Worm (Caenorhabditis elegans) whole organism, L3 larva: ENCODE results near the gene trpp-11.
A peak's percentile ranks its signal among the peaks of the same experiment; 100 is the strongest.

ENCODE experiments used
- R02D3.7 ChIP-seq: fragments of 150-350 bp; optimal IDR thresholded peaks from 2 replicates; lab custom pipeline; 2014; ENCODE audit warnings: missing biosample characterization, missing genetic modification characterization
- ZK546.5 ChIP-seq: sonication (generic microtip); optimal IDR thresholded peaks from 2 replicates; lab custom pipeline; 2017; ENCODE audit warnings: missing biosample characterization, missing genetic modification characterization
- aly-2 ChIP-seq: fragments of 150-350 bp; optimal IDR thresholded peaks from 2 replicates; lab custom pipeline; 2014; ENCODE audit warnings: missing biosample characterization, missing genetic modification characterization
- ama-1 ChIP-seq: fragments of 150-350 bp; optimal IDR thresholded peaks from 2 replicates; lab custom pipeline; 2018
- ceh-16 ChIP-seq: sonication (generic microtip); optimal IDR thresholded peaks from 2 replicates; lab custom pipeline; 2017; ENCODE audit warnings: missing biosample characterization, missing genetic modification characterization
- ceh-28 ChIP-seq: fragments of 150-350 bp; optimal IDR thresholded peaks from 2 replicates; lab custom pipeline; 2014; ENCODE audit warnings: missing biosample characterization, missing genetic modification reagents, missing genetic modification characterization
- ceh-82 ChIP-seq: fragments of 150-350 bp; optimal IDR thresholded peaks from 2 replicates; lab custom pipeline; 2014; ENCODE audit warnings: missing biosample characterization, missing genetic modification characterization
- ceh-9 ChIP-seq: sonication (generic microtip); optimal IDR thresholded peaks from 2 replicates; lab custom pipeline; 2018; ENCODE audit warnings: missing biosample characterization, missing genetic modification characterization
- daf-12 ChIP-seq: fragments of 150-350 bp; optimal IDR thresholded peaks from 2 replicates; lab custom pipeline; 2014; ENCODE audit warnings: missing biosample characterization, missing genetic modification reagents, missing genetic modification characterization
- egl-27 ChIP-seq: sonication (generic microtip); optimal IDR thresholded peaks from 4 replicates; lab custom pipeline; 2017; ENCODE audit warnings: missing biosample characterization, missing genetic modification reagents, missing genetic modification characterization
- egl-5 ChIP-seq: fragments of 150-350 bp; optimal IDR thresholded peaks from 2 replicates; lab custom pipeline; 2017; ENCODE audit warnings: missing biosample characterization, missing genetic modification reagents, missing genetic modification characterization, inconsistent platforms
- elt-1 ChIP-seq: fragments of 150-350 bp; optimal IDR thresholded peaks from 2 replicates; lab custom pipeline; 2014; ENCODE audit warnings: missing biosample characterization, missing genetic modification characterization
- elt-2 ChIP-seq: sonication (generic microtip); optimal IDR thresholded peaks from 2 replicates; lab custom pipeline; 2016; ENCODE audit warnings: missing genetic modification reagents, mild to moderate bottlenecking, missing genetic modification characterization, missing compliant biosample characterization
- elt-3 ChIP-seq, 3 experiments: fragments of 150-350 bp in 1 of 3; sonication (generic microtip) in 2 of 3; optimal IDR thresholded peaks; 2 replicates in 2 of 3; 4 replicates in 1 of 3; lab custom pipeline; 2014 to 2017; ENCODE audit warnings: missing biosample characterization in 3 of 3, missing genetic modification characterization in 3 of 3
- eor-1 ChIP-seq, 2 experiments: fragments of 150-350 bp; optimal IDR thresholded peaks; 2 replicates each; lab custom pipeline; 2014 to 2018; ENCODE audit warnings: missing biosample characterization in 2 of 2, missing genetic modification characterization in 2 of 2
- fkh-10 ChIP-seq: sonication (generic microtip); optimal IDR thresholded peaks from 2 replicates; lab custom pipeline; 2017; ENCODE audit warnings: missing biosample characterization, missing genetic modification reagents, missing genetic modification characterization
- fkh-2 ChIP-seq: fragments of 150-350 bp; optimal IDR thresholded peaks from 2 replicates; lab custom pipeline; 2014; ENCODE audit warnings: missing biosample characterization, missing genetic modification reagents, missing genetic modification characterization
- fos-1 ChIP-seq: fragments of 150-350 bp; optimal IDR thresholded peaks from 2 replicates; lab custom pipeline; 2014; ENCODE audit warnings: missing biosample characterization, missing genetic modification characterization
- hmg-11 ChIP-seq: sonication (generic microtip); optimal IDR thresholded peaks from 2 replicates; lab custom pipeline; 2016; ENCODE audit warnings: missing genetic modification characterization, missing compliant biosample characterization
- jun-1 ChIP-seq: fragments of 150-350 bp; optimal IDR thresholded peaks from 2 replicates; lab custom pipeline; 2014; ENCODE audit warnings: missing biosample characterization, missing genetic modification reagents, missing genetic modification characterization
- lin-15B ChIP-seq: fragments of 150-350 bp; optimal IDR thresholded peaks from 2 replicates; lab custom pipeline; 2014; ENCODE audit warnings: missing biosample characterization, missing genetic modification characterization
- lin-39 ChIP-seq: fragments of 150-350 bp; optimal IDR thresholded peaks from 2 replicates; lab custom pipeline; 2018; ENCODE audit warnings: missing biosample characterization, missing genetic modification reagents, missing genetic modification characterization
- lsy-12 ChIP-seq: sonication (generic microtip); optimal IDR thresholded peaks from 2 replicates; lab custom pipeline; 2016; ENCODE audit warnings: mild to moderate bottlenecking, missing genetic modification characterization, missing compliant biosample characterization
- mdl-1 ChIP-seq: fragments of 150-350 bp; optimal IDR thresholded peaks from 2 replicates; lab custom pipeline; 2014; ENCODE audit warnings: missing biosample characterization, missing genetic modification characterization
- mml-1 ChIP-seq: fragments of 150-350 bp; sonication (generic microtip); optimal IDR thresholded peaks from 3 replicates; lab custom pipeline; 2014; ENCODE audit warnings: missing biosample characterization, missing genetic modification characterization
- nfya-1 ChIP-seq: sonication (generic microtip); optimal IDR thresholded peaks from 2 replicates; lab custom pipeline; 2017; ENCODE audit warnings: missing genetic modification characterization, mild to moderate bottlenecking, missing compliant biosample characterization, antibody characterized with exemption, moderate library complexity; ENCODE audit not compliant: insufficient read depth
- nhr-11 ChIP-seq: fragments of 150-350 bp; optimal IDR thresholded peaks from 2 replicates; lab custom pipeline; 2014; ENCODE audit warnings: missing biosample characterization, missing genetic modification characterization
- nhr-12 ChIP-seq: fragments of 150-350 bp; optimal IDR thresholded peaks from 2 replicates; lab custom pipeline; 2014; ENCODE audit warnings: missing biosample characterization, missing genetic modification characterization
- nhr-23 ChIP-seq: fragments of 150-350 bp; optimal IDR thresholded peaks from 2 replicates; lab custom pipeline; 2014; ENCODE audit warnings: missing biosample characterization, missing genetic modification reagents, missing genetic modification characterization
- nhr-237 ChIP-seq: fragments of 150-350 bp; optimal IDR thresholded peaks from 2 replicates; lab custom pipeline; 2014; ENCODE audit warnings: missing biosample characterization, missing genetic modification characterization
- nhr-25 ChIP-seq: sonication (generic microtip); optimal IDR thresholded peaks from 2 replicates; lab custom pipeline; 2017; ENCODE audit warnings: missing biosample characterization, missing genetic modification characterization
- nhr-28 ChIP-seq: fragments of 150-350 bp; optimal IDR thresholded peaks from 2 replicates; lab custom pipeline; 2014; ENCODE audit warnings: missing biosample characterization, missing genetic modification characterization
- nhr-43 ChIP-seq: sonication (generic microtip); optimal IDR thresholded peaks from 2 replicates; lab custom pipeline; 2016; ENCODE audit warnings: mild to moderate bottlenecking, missing genetic modification characterization, missing compliant biosample characterization; ENCODE audit not compliant: poor library complexity, severe bottlenecking
- nhr-67 ChIP-seq: fragments of 150-350 bp; optimal IDR thresholded peaks from 2 replicates; lab custom pipeline; 2014; ENCODE audit warnings: missing biosample characterization, missing genetic modification characterization
- nhr-76 ChIP-seq: fragments of 150-350 bp; sonication (generic microtip); optimal IDR thresholded peaks from 5 replicates; lab custom pipeline; 2014; ENCODE audit warnings: missing biosample characterization, missing genetic modification characterization
- nhr-77 ChIP-seq: fragments of 150-350 bp; optimal IDR thresholded peaks from 2 replicates; lab custom pipeline; 2014; ENCODE audit warnings: missing biosample characterization, missing genetic modification characterization
- pha-4 ChIP-seq: fragments of 150-350 bp; optimal IDR thresholded peaks from 2 replicates; lab custom pipeline; 2014; ENCODE audit warnings: missing biosample characterization, missing genetic modification reagents, missing genetic modification characterization
- pqm-1 ChIP-seq: fragments of 150-350 bp; optimal IDR thresholded peaks from 2 replicates; lab custom pipeline; 2017; ENCODE audit warnings: missing biosample characterization, missing genetic modification characterization, inconsistent platforms
- sea-2 ChIP-seq: fragments of 150-350 bp; sonication (generic microtip); optimal IDR thresholded peaks from 4 replicates; lab custom pipeline; 2014; ENCODE audit warnings: missing biosample characterization, missing genetic modification reagents, missing genetic modification characterization
- skn-1 ChIP-seq: fragments of 150-350 bp; optimal IDR thresholded peaks from 2 replicates; lab custom pipeline; 2014; ENCODE audit warnings: missing biosample characterization, missing genetic modification characterization
- snpc-4 ChIP-seq: fragments of 150-350 bp; optimal IDR thresholded peaks from 2 replicates; lab custom pipeline; 2014; ENCODE audit warnings: missing biosample characterization, missing genetic modification characterization
- tbx-2 ChIP-seq: sonication (generic microtip); optimal IDR thresholded peaks from 2 replicates; lab custom pipeline; 2016; ENCODE audit warnings: mild to moderate bottlenecking, missing genetic modification characterization, missing compliant biosample characterization
- unc-39 ChIP-seq: sonication (generic microtip); optimal IDR thresholded peaks from 4 replicates; lab custom pipeline; 2017; ENCODE audit warnings: missing biosample characterization, missing genetic modification characterization
- unc-62 ChIP-seq: fragments of 150-350 bp; sonication (generic microtip); optimal IDR thresholded peaks from 4 replicates; lab custom pipeline; 2014; ENCODE audit warnings: missing biosample characterization, missing genetic modification reagents, missing genetic modification characterization
- zag-1 ChIP-seq: fragments of 150-350 bp; optimal IDR thresholded peaks from 2 replicates; lab custom pipeline; 2014; ENCODE audit warnings: missing biosample characterization, missing genetic modification characterization
- ztf-11 ChIP-seq: fragments of 150-350 bp; optimal IDR thresholded peaks from 2 replicates; lab custom pipeline; 2014; ENCODE audit warnings: missing biosample characterization, missing genetic modification characterization
- ztf-4 ChIP-seq: fragments of 150-350 bp; optimal IDR thresholded peaks from 2 replicates; lab custom pipeline; 2014; ENCODE audit warnings: missing biosample characterization, missing genetic modification characterization

The trpp-11 gene

ce11 chrIII:783254-783753, 11.6 kb upstream of the trpp-11 start, which contains the start of the genes dagl-2 and ppm-1.G:
dagl-2 (minus strand) TSS chrIII:783305.
ppm-1.G (plus strand) TSS chrIII:783703.
- TF ChIP-seq skn-1 (tag; lab: Kevin White, UChicago) (peak; percentile 24), pha-4 (peak; percentile 83), unc-62 (GFP tag; lab: Kevin White, UChicago) (no peak), jun-1 (tag; lab: Kevin White, UChicago) (peak; percentile 14), nhr-12 (tag; lab: Kevin White, UChicago) (no peak), nhr-76 (tag; lab: Kevin White, UChicago) (no peak), ztf-4 (tag; lab: Kevin White, UChicago) (no peak), mml-1 (tag; lab: Kevin White, UChicago) (no peak), lsy-12 (tag; lab: Kevin White, UChicago) (no peak), elt-1 (tag; lab: Kevin White, UChicago) (no peak), ama-1 (lab: Kevin White, UChicago) (no peak), ZK546.5 (tag; lab: Kevin White, UChicago) (no peak), fos-1 (tag; lab: Kevin White, UChicago) (no peak), ceh-16 (no peak), sea-2 (GFP tag; lab: Kevin White, UChicago) (no peak), lin-15B (tag; lab: Kevin White, UChicago) (peak; percentile 94), R02D3.7 (tag; lab: Kevin White, UChicago) (no peak), zag-1 (tag; lab: Kevin White, UChicago) (no peak), ceh-9 (tag; lab: Kevin White, UChicago) (no peak), daf-12 (no peak), mdl-1 (tag; lab: Kevin White, UChicago) (no peak), ztf-11 (tag; lab: Kevin White, UChicago) (no peak), pqm-1 (tag; lab: Kevin White, UChicago) (peak; percentile 32), nfya-1 (peak; percentile 83), nhr-23 (tag; lab: Kevin White, UChicago) (peak; percentile 68), nhr-28 (tag; lab: Kevin White, UChicago) (no peak), nhr-237 (tag; lab: Kevin White, UChicago) (no peak), snpc-4 (tag; lab: Kevin White, UChicago) (peak; percentile 70), elt-2 (tag; lab: Kevin White, UChicago) (peak; percentile 25), hmg-11 (tag; lab: Kevin White, UChicago) (peak; percentile 48), egl-5 (peak; percentile 83), lin-39 (tag; lab: Kevin White, UChicago) (peak; percentile 32), ceh-82 (tag; lab: Kevin White, UChicago) (no peak), unc-39 (tag; lab: Kevin White, UChicago) (no peak), egl-27 (tag; lab: Kevin White, UChicago) (no peak), fkh-10 (GFP tag; lab: Kevin White, UChicago) (no peak), tbx-2 (tag; lab: Kevin White, UChicago) (no peak), eor-1 (tag; optimal IDR thresholded peaks at IDR 0.05; lab: Kevin White, UChicago) (peak in 1 of 2 experiments; percentile 2), nhr-67 (no peak), fkh-2 (tag; lab: Kevin White, UChicago) (no peak), ceh-28 (tag; lab: Kevin White, UChicago) (peak; percentile 22), nhr-77 (tag; lab: Kevin White, UChicago) (no peak), nhr-11 (tag; lab: Kevin White, UChicago) (no peak), nhr-43 (peak; percentile 44), elt-3 (tag; optimal IDR thresholded peaks at IDR 0.05; lab: Kevin White, UChicago) (no peak), aly-2 (no peak), nhr-25 (tag; lab: Kevin White, UChicago) (no peak)
- TF ChIP-seq, all 47 proteins: peak for 15
